Worm (Caenorhabditis elegans) whole organism, young adult: ENCODE data around the gene ZC190.6.

Experiments
- B0019.2 ChIP-seq: fragments of 200-800 bp; sonication (Bioruptor generic); conservative IDR thresholded peaks from 2 replicates; pipeline ENCODE4 v1.3.6; 2022; ENCODE audit warnings: missing genetic modification reagents, missing genetic modification characterization, missing compliant biosample characterization
- B0261.1 ChIP-seq: sonication (generic microtip); optimal IDR thresholded peaks from 2 replicates; lab custom pipeline; 2016; ENCODE audit warnings: mild to moderate bottlenecking, missing genetic modification characterization, moderate library complexity, missing compliant biosample characterization
- C06A6.2 ChIP-seq: fragments of 200-800 bp; sonication (Bioruptor generic); conservative IDR thresholded peaks from 2 replicates; pipeline ENCODE4 v1.3.6; 2022; ENCODE audit warnings: missing genetic modification characterization, missing compliant biosample characterization
- D2030.7 ChIP-seq: fragments of 200-800 bp; sonication (Bioruptor generic); IDR thresholded peaks from 2 replicates; pipeline ENCODE4 v1.3.6; 2022; ENCODE audit warnings: missing genetic modification reagents, missing genetic modification characterization, missing compliant biosample characterization
- F33H1.4 ChIP-seq: fragments of 200-800 bp; sonication (Bioruptor generic); IDR thresholded peaks from 2 replicates; pipeline ENCODE4 v1.3.6; 2022; ENCODE audit warnings: missing genetic modification reagents, missing genetic modification characterization, missing compliant biosample characterization
- F37B4.10 ChIP-seq: fragments of 200-800 bp; sonication (Bioruptor generic); IDR thresholded peaks from 2 replicates; pipeline ENCODE4 v1.3.6; 2022; ENCODE audit warnings: missing genetic modification characterization, missing compliant biosample characterization
- F55B11.4 ChIP-seq: sonication (generic microtip); optimal IDR thresholded peaks from 2 replicates; lab custom pipeline; 2016; ENCODE audit warnings: missing compliant biosample characterization, missing genetic modification characterization, borderline replicate concordance; ENCODE audit not compliant: insufficient read depth
- K11D2.4 ChIP-seq: fragments of 200-800 bp; sonication (Bioruptor generic); IDR thresholded peaks from 2 replicates; pipeline ENCODE4 v1.3.6; 2022; ENCODE audit warnings: missing genetic modification reagents, missing genetic modification characterization, missing compliant biosample characterization
- T07F8.4 ChIP-seq: sonication (generic microtip); optimal IDR thresholded peaks from 2 replicates; lab custom pipeline; 2016; ENCODE audit warnings: mild to moderate bottlenecking, missing genetic modification characterization, moderate library complexity, missing compliant biosample characterization
- Y53G8AR.9 ChIP-seq: fragments of 200-800 bp; sonication (Bioruptor generic); conservative IDR thresholded peaks from 2 replicates; pipeline ENCODE4 v1.3.6; 2022; ENCODE audit warnings: missing genetic modification reagents, missing genetic modification characterization, missing compliant biosample characterization
- Y79H2A.3 ChIP-seq: fragments of 200-800 bp; sonication (Bioruptor generic); conservative IDR thresholded peaks from 2 replicates; pipeline ENCODE4 v1.3.6; 2022; ENCODE audit warnings: missing genetic modification reagents, missing genetic modification characterization, missing compliant biosample characterization
- ZK185.1 ChIP-seq: sonication (generic microtip); optimal IDR thresholded peaks from 2 replicates; lab custom pipeline; 2016; ENCODE audit warnings: mild to moderate bottlenecking, missing genetic modification characterization, missing compliant biosample characterization; ENCODE audit not compliant: poor library complexity, severe bottlenecking
- ama-1 ChIP-seq, 3 experiments: fragments of 150-350 bp in 1 of 3; sonication (generic microtip) in 2 of 3; optimal IDR thresholded peaks; 2 replicates each; lab custom pipeline; 2014 to 2018; ENCODE audit warnings: missing biosample characterization in 2 of 3, missing genetic modification characterization in 2 of 3, missing genetic modification reagents in 2 of 3
- attf-6 ChIP-seq: fragments of 200-800 bp; sonication (Bioruptor generic); IDR thresholded peaks from 2 replicates; pipeline ENCODE4 v1.3.6; 2022; ENCODE audit warnings: missing genetic modification reagents, missing genetic modification characterization, missing compliant biosample characterization
- bed-1 ChIP-seq: fragments of 200-800 bp; sonication (Bioruptor generic); IDR thresholded peaks from 2 replicates; pipeline ENCODE4 v1.3.6; 2022; ENCODE audit warnings: missing genetic modification reagents, missing genetic modification characterization, missing compliant biosample characterization
- cebp-2 ChIP-seq: fragments of 200-800 bp; sonication (Bioruptor generic); IDR thresholded peaks from 2 replicates; pipeline ENCODE4 v1.3.6; 2022; ENCODE audit warnings: missing genetic modification characterization, missing compliant biosample characterization
- ceh-100 ChIP-seq: fragments of 200-800 bp; sonication (Bioruptor generic); IDR thresholded peaks from 2 replicates; pipeline ENCODE4 v1.3.6; 2022; ENCODE audit warnings: missing genetic modification reagents, missing genetic modification characterization, missing compliant biosample characterization
- dox-1 ChIP-seq: fragments of 200-800 bp; sonication (Bioruptor generic); IDR thresholded peaks from 2 replicates; pipeline ENCODE4 v1.3.6; 2022; ENCODE audit warnings: missing genetic modification reagents, missing genetic modification characterization, missing compliant biosample characterization
- dpl-1 ChIP-seq: fragments of 150-350 bp; optimal IDR thresholded peaks from 2 replicates; lab custom pipeline; 2014; ENCODE audit warnings: missing biosample characterization, missing genetic modification reagents, missing genetic modification characterization
- efl-1 ChIP-seq: fragments of 150-350 bp; optimal IDR thresholded peaks from 2 replicates; lab custom pipeline; 2014; ENCODE audit warnings: missing biosample characterization, missing genetic modification reagents, missing genetic modification characterization
- egl-18 ChIP-seq: fragments of 200-800 bp; sonication (Bioruptor generic); IDR thresholded peaks from 2 replicates; pipeline ENCODE4 v1.3.6; 2022; ENCODE audit warnings: missing genetic modification reagents, missing genetic modification characterization, missing compliant biosample characterization
- egl-44 ChIP-seq: fragments of 200-800 bp; sonication (Bioruptor generic); IDR thresholded peaks from 2 replicates; pipeline ENCODE4 v1.3.6; 2022; ENCODE audit warnings: missing genetic modification reagents, missing genetic modification characterization, missing compliant biosample characterization
- ets-4 ChIP-seq: fragments of 200-800 bp; sonication (Bioruptor generic); optimal IDR thresholded peaks from 2 replicates; lab custom pipeline; 2018; ENCODE audit warnings: mild to moderate bottlenecking, missing genetic modification characterization, missing compliant biosample characterization
- hmg-1.2 ChIP-seq: fragments of 200-800 bp; sonication (Bioruptor generic); IDR thresholded peaks from 2 replicates; pipeline ENCODE4 v1.3.6; 2022; ENCODE audit warnings: missing genetic modification reagents, missing genetic modification characterization, missing compliant biosample characterization
- hmg-20 ChIP-seq: fragments of 200-800 bp; sonication (Bioruptor generic); IDR thresholded peaks from 2 replicates; pipeline ENCODE4 v1.3.6; 2022; ENCODE audit warnings: missing genetic modification reagents, missing genetic modification characterization, missing compliant biosample characterization
- lin-54 ChIP-seq: fragments of 200-800 bp; sonication (Bioruptor generic); optimal IDR thresholded peaks from 2 replicates; lab custom pipeline; 2018; ENCODE audit warnings: mild to moderate bottlenecking, missing genetic modification characterization, missing compliant biosample characterization
- lir-1 ChIP-seq: fragments of 200-800 bp; sonication (Bioruptor generic); conservative IDR thresholded peaks from 2 replicates; pipeline ENCODE4 v1.3.6; 2022; ENCODE audit warnings: missing genetic modification reagents, missing genetic modification characterization, missing compliant biosample characterization
- lsl-1 ChIP-seq: fragments of 200-800 bp; sonication (Bioruptor generic); optimal IDR thresholded peaks from 2 replicates; lab custom pipeline; 2018; ENCODE audit warnings: mild to moderate bottlenecking, missing genetic modification characterization, moderate library complexity, missing compliant biosample characterization
- lsy-27 ChIP-seq: sonication (generic microtip); optimal IDR thresholded peaks from 2 replicates; lab custom pipeline; 2017; ENCODE audit warnings: missing genetic modification characterization, mild to moderate bottlenecking, missing compliant biosample characterization, antibody characterized with exemption, missing genotype, borderline replicate concordance; ENCODE audit not compliant: insufficient read depth
- madf-3 ChIP-seq: fragments of 200-800 bp; sonication (Bioruptor generic); IDR thresholded peaks from 2 replicates; pipeline ENCODE4 v1.3.6; 2022; ENCODE audit warnings: missing genetic modification reagents, missing genetic modification characterization, missing compliant biosample characterization
- mcd-1 ChIP-seq: fragments of 200-800 bp; sonication (Bioruptor generic); IDR thresholded peaks from 2 replicates; pipeline ENCODE4 v1.3.6; 2022; ENCODE audit warnings: missing genetic modification reagents, missing genetic modification characterization, missing compliant biosample characterization
- mel-28 ChIP-seq: sonication (generic microtip); optimal IDR thresholded peaks from 2 replicates; lab custom pipeline; 2016; ENCODE audit warnings: borderline replicate concordance, mild to moderate bottlenecking, missing genetic modification characterization, missing compliant biosample characterization
- nhr-80 ChIP-seq: sonication (generic microtip); optimal IDR thresholded peaks from 2 replicates; lab custom pipeline; 2016; ENCODE audit warnings: missing genetic modification characterization, missing compliant biosample characterization
- rcor-1 ChIP-seq: fragments of 200-800 bp; sonication (Bioruptor generic); IDR thresholded peaks from 2 replicates; pipeline ENCODE4 v1.3.6; 2022; ENCODE audit warnings: missing genetic modification reagents, missing genetic modification characterization, missing compliant biosample characterization
- rec-8 ChIP-seq, 2 experiments: sonication (generic microtip); optimal IDR thresholded peaks; 2 replicates each; lab custom pipeline; 2016; ENCODE audit warnings: mild to moderate bottlenecking in 2 of 2, missing genetic modification characterization in 2 of 2, missing genetic modification reagents in 2 of 2, missing genotype in 2 of 2, missing biosample characterization in 1 of 2, missing compliant biosample characterization in 1 of 2, moderate library complexity in 1 of 2
- snpc-1.1 ChIP-seq: sonication (generic microtip); optimal IDR thresholded peaks from 2 replicates; lab custom pipeline; 2017; ENCODE audit warnings: missing genetic modification characterization, mild to moderate bottlenecking, missing compliant biosample characterization, antibody characterized with exemption, moderate library complexity, missing genotype, missing genetic modification reagents; ENCODE audit not compliant: insufficient read depth
- snpc-1.3 ChIP-seq: sonication (generic microtip); optimal IDR thresholded peaks from 2 replicates; lab custom pipeline; 2017; ENCODE audit warnings: missing genetic modification characterization, mild to moderate bottlenecking, missing compliant biosample characterization, antibody characterized with exemption, moderate library complexity, missing genotype, missing genetic modification reagents; ENCODE audit not compliant: insufficient read depth
- tbx-9 ChIP-seq: sonication (generic microtip); optimal IDR thresholded peaks from 2 replicates; lab custom pipeline; 2016; ENCODE audit warnings: borderline replicate concordance, missing genetic modification characterization, inconsistent platforms, missing compliant biosample characterization
- tlf-1 ChIP-seq: fragments of 200-800 bp; sonication (Bioruptor generic); optimal IDR thresholded peaks from 2 replicates; lab custom pipeline; 2018; ENCODE audit warnings: mild to moderate bottlenecking, missing genetic modification characterization, missing compliant biosample characterization
- zfh-2 ChIP-seq: fragments of 200-800 bp; sonication (Bioruptor generic); conservative IDR thresholded peaks from 2 replicates; pipeline ENCODE4 v1.3.6; 2022; ENCODE audit warnings: missing genetic modification reagents, missing genetic modification characterization, missing compliant biosample characterization
- ztf-22 ChIP-seq: fragments of 200-800 bp; sonication (Bioruptor generic); optimal IDR thresholded peaks from 2 replicates; lab custom pipeline; 2018; ENCODE audit warnings: mild to moderate bottlenecking, missing genetic modification characterization, moderate library complexity, missing compliant biosample characterization
- ztf-3 ChIP-seq: fragments of 200-800 bp; sonication (Bioruptor generic); optimal IDR thresholded peaks from 2 replicates; lab custom pipeline; 2018; ENCODE audit warnings: mild to moderate bottlenecking, missing genetic modification characterization, missing compliant biosample characterization

Gene ZC190.6

ce11 chrV:8629029-8629428, 48.1 kb downstream of the ZC190.6 start, which contains the start of gene F41E6.12:
F41E6.12 (minus strand) TSS chrV:8629129.
- no peak for TF ChIP-seq ets-4 (GFP tag; lab: Kevin White, UChicago)
- no peak for TF ChIP-seq efl-1 (GFP tag; lab: Kevin White, UChicago)
- TF ChIP-seq snpc-1.1 = no peak
- no peak for TF ChIP-seq egl-44
- TF ChIP-seq dox-1 (GFP tag; lab: Robert Waterston, UW) = no peak
- TF ChIP-seq lsy-27 = no peak
- TF ChIP-seq Y53G8AR.9 = peak; percentile 41; the same call in 1 of the 2 replicates
- no peak for TF ChIP-seq F55B11.4 (tag; lab: Kevin White, UChicago)
- no peak for TF ChIP-seq B0261.1 (tag; lab: Kevin White, UChicago)
- TF ChIP-seq attf-6 = no peak
- peak; percentile 47 for TF ChIP-seq tlf-1 (GFP tag; lab: Kevin White, UChicago)
- no peak for TF ChIP-seq cebp-2 (GFP tag; lab: Robert Waterston, UW)
- no peak for TF ChIP-seq lir-1 (GFP tag; lab: Robert Waterston, UW)
- TF ChIP-seq C06A6.2 (GFP tag; lab: Robert Waterston, UW) = no peak
- no peak for TF ChIP-seq tbx-9 (tag; lab: Kevin White, UChicago)
- TF ChIP-seq T07F8.4 (tag; lab: Kevin White, UChicago) = no peak
- TF ChIP-seq rec-8 (tag; optimal IDR thresholded peaks at IDR 0.05; lab: Kevin White, UChicago) = no peak
- TF ChIP-seq lin-54 (GFP tag; lab: Kevin White, UChicago) = no peak
- TF ChIP-seq ceh-100 = no peak
- TF ChIP-seq lsl-1 (GFP tag; lab: Kevin White, UChicago) = no peak
- TF ChIP-seq bed-1 (GFP tag; lab: Robert Waterston, UW) = no peak
- TF ChIP-seq egl-18 (GFP tag; lab: Robert Waterston, UW) = no peak
- TF ChIP-seq F37B4.10 (GFP tag; lab: Robert Waterston, UW) = no peak
- TF ChIP-seq ZK185.1 (tag; lab: Kevin White, UChicago) = no peak
- no peak for TF ChIP-seq madf-3 (GFP tag; lab: Robert Waterston, UW)
- no peak for TF ChIP-seq ztf-22
- TF ChIP-seq Y79H2A.3 (GFP tag; lab: Robert Waterston, UW) = no peak
- TF ChIP-seq F33H1.4 (GFP tag; lab: Robert Waterston, UW) = 0 out of 2 replicates have a peak, but pooled peaks have one; percentile 3
- TF ChIP-seq mcd-1 (GFP tag; lab: Robert Waterston, UW) = no peak
- TF ChIP-seq D2030.7 (GFP tag; lab: Robert Waterston, UW) = no peak
- TF ChIP-seq dpl-1 (GFP tag; lab: Kevin White, UChicago) = no peak
- no peak for TF ChIP-seq mel-28 (tag; lab: Kevin White, UChicago)
- no peak for TF ChIP-seq B0019.2
- no peak for TF ChIP-seq hmg-20 (GFP tag; lab: Robert Waterston, UW)
- no peak for TF ChIP-seq K11D2.4 (GFP tag; lab: Robert Waterston, UW)
- TF ChIP-seq ztf-3 (GFP tag; lab: Kevin White, UChicago) = no peak
- TF ChIP-seq rcor-1 (GFP tag; lab: Robert Waterston, UW) = 0 out of 2 replicates have a peak, but pooled peaks have one; percentile 15
- TF ChIP-seq nhr-80 (tag; lab: Kevin White, UChicago) = no peak
- no peak for TF ChIP-seq snpc-1.3 (tag; lab: Kevin White, UChicago)
- TF ChIP-seq hmg-1.2 (GFP tag; lab: Robert Waterston, UW) = no peak
- TF ChIP-seq zfh-2 (GFP tag; lab: Robert Waterston, UW) = no peak
- TF ChIP-seq ama-1 (optimal IDR thresholded peaks at IDR 0.05; lab: Kevin White, UChicago) = peak; percentile 69
- TF ChIP-seq ama-1 (GFP tag; optimal IDR thresholded peaks at IDR 0.05; lab: Kevin White, UChicago) = no peak
